Worm (Caenorhabditis elegans) whole organism, young adult: Measurements from ENCODE around the gene pqn-74.

Experiments used
- D2030.7 ChIP-seq: fragments of 200-800 bp; sonication (Bioruptor generic); IDR thresholded peaks from 2 replicates; pipeline ENCODE4 v1.3.6; 2022; ENCODE audit warnings: missing genetic modification reagents, missing genetic modification characterization, missing compliant biosample characterization
- F23B12.7 ChIP-seq: sonication (generic microtip); optimal IDR thresholded peaks from 2 replicates; lab custom pipeline; 2017; ENCODE audit warnings: missing genetic modification characterization, mild to moderate bottlenecking, missing compliant biosample characterization, antibody characterized with exemption, moderate library complexity; ENCODE audit not compliant: insufficient read depth
- F33H1.4 ChIP-seq: fragments of 200-800 bp; sonication (Bioruptor generic); IDR thresholded peaks from 2 replicates; pipeline ENCODE4 v1.3.6; 2022; ENCODE audit warnings: missing genetic modification reagents, missing genetic modification characterization, missing compliant biosample characterization
- F57A8.1 ChIP-seq: fragments of 200-800 bp; sonication (Bioruptor generic); optimal IDR thresholded peaks from 2 replicates; lab custom pipeline; 2018; ENCODE audit warnings: mild to moderate bottlenecking, missing genetic modification characterization, moderate library complexity, missing compliant biosample characterization
- F57C9.4 ChIP-seq: sonication (generic microtip); optimal IDR thresholded peaks from 2 replicates; lab custom pipeline; 2017; ENCODE audit warnings: mild to moderate bottlenecking, missing genetic modification characterization, missing compliant biosample characterization
- Y53G8AR.9 ChIP-seq: fragments of 200-800 bp; sonication (Bioruptor generic); conservative IDR thresholded peaks from 2 replicates; pipeline ENCODE4 v1.3.6; 2022; ENCODE audit warnings: missing genetic modification reagents, missing genetic modification characterization, missing compliant biosample characterization
- Y56A3A.18 ChIP-seq: fragments of 200-800 bp; sonication (Bioruptor generic); IDR thresholded peaks from 2 replicates; pipeline ENCODE4 v1.3.6; 2022; ENCODE audit warnings: missing genetic modification reagents, missing genetic modification characterization, missing compliant biosample characterization
- Y95B8A.8 ChIP-seq: fragments of 200-800 bp; sonication (Bioruptor generic); IDR thresholded peaks from 2 replicates; pipeline ENCODE4 v1.3.6; 2022; ENCODE audit warnings: missing genetic modification reagents, missing genetic modification characterization, missing compliant biosample characterization
- ZK185.1 ChIP-seq: sonication (generic microtip); optimal IDR thresholded peaks from 2 replicates; lab custom pipeline; 2016; ENCODE audit warnings: mild to moderate bottlenecking, missing genetic modification characterization, missing compliant biosample characterization; ENCODE audit not compliant: poor library complexity, severe bottlenecking
- attf-6 ChIP-seq: fragments of 200-800 bp; sonication (Bioruptor generic); IDR thresholded peaks from 2 replicates; pipeline ENCODE4 v1.3.6; 2022; ENCODE audit warnings: missing genetic modification reagents, missing genetic modification characterization, missing compliant biosample characterization
- ccch-3 ChIP-seq: fragments of 200-800 bp; sonication (Bioruptor generic); optimal IDR thresholded peaks from 2 replicates; lab custom pipeline; 2018; ENCODE audit warnings: mild to moderate bottlenecking, missing genetic modification characterization, missing compliant biosample characterization
- ceh-100 ChIP-seq: fragments of 200-800 bp; sonication (Bioruptor generic); IDR thresholded peaks from 2 replicates; pipeline ENCODE4 v1.3.6; 2022; ENCODE audit warnings: missing genetic modification reagents, missing genetic modification characterization, missing compliant biosample characterization
- ceh-91 ChIP-seq: fragments of 200-800 bp; sonication (Bioruptor generic); IDR thresholded peaks from 2 replicates; pipeline ENCODE4 v1.3.6; 2022; ENCODE audit warnings: missing genetic modification reagents, missing genetic modification characterization, missing compliant biosample characterization
- die-1 ChIP-seq: sonication (generic microtip); optimal IDR thresholded peaks from 2 replicates; lab custom pipeline; 2016; ENCODE audit warnings: missing genotype, mild to moderate bottlenecking, missing genetic modification characterization, missing compliant biosample characterization
- dox-1 ChIP-seq: fragments of 200-800 bp; sonication (Bioruptor generic); IDR thresholded peaks from 2 replicates; pipeline ENCODE4 v1.3.6; 2022; ENCODE audit warnings: missing genetic modification reagents, missing genetic modification characterization, missing compliant biosample characterization
- egl-18 ChIP-seq: fragments of 200-800 bp; sonication (Bioruptor generic); IDR thresholded peaks from 2 replicates; pipeline ENCODE4 v1.3.6; 2022; ENCODE audit warnings: missing genetic modification reagents, missing genetic modification characterization, missing compliant biosample characterization
- egrh-3 ChIP-seq: fragments of 200-800 bp; sonication (Bioruptor generic); IDR thresholded peaks from 2 replicates; pipeline ENCODE4 v1.3.6; 2022; ENCODE audit warnings: missing genetic modification reagents, missing genetic modification characterization, missing compliant biosample characterization
- ekl-4 ChIP-seq: fragments of 200-800 bp; sonication (Bioruptor generic); IDR thresholded peaks from 2 replicates; pipeline ENCODE4 v1.3.6; 2022; ENCODE audit warnings: missing genetic modification reagents, missing genetic modification characterization, missing compliant biosample characterization
- him-1 ChIP-seq: sonication (generic microtip); optimal IDR thresholded peaks from 2 replicates; lab custom pipeline; 2016; ENCODE audit warnings: missing genotype, missing genetic modification reagents, missing genetic modification characterization, missing compliant biosample characterization
- hlh-12 ChIP-seq: sonication (generic microtip); optimal IDR thresholded peaks from 2 replicates; lab custom pipeline; 2016; ENCODE audit warnings: missing genetic modification characterization, missing compliant biosample characterization
- lag-1 ChIP-seq: fragments of 200-800 bp; sonication (Bioruptor generic); IDR thresholded peaks from 2 replicates; pipeline ENCODE4 v1.3.6; 2022; ENCODE audit warnings: missing genetic modification reagents, missing genetic modification characterization, missing compliant biosample characterization
- lin-35 ChIP-seq, 3 experiments: fragments of 150-350 bp in 2 of 3; sonication (generic microtip) in 1 of 3; optimal IDR thresholded peaks; 2 replicates each; lab custom pipeline; 2014 to 2018; ENCODE audit warnings: missing biosample characterization in 3 of 3, missing genetic modification characterization in 3 of 3, missing genetic modification reagents in 3 of 3
- lsl-1 ChIP-seq: fragments of 200-800 bp; sonication (Bioruptor generic); optimal IDR thresholded peaks from 2 replicates; lab custom pipeline; 2018; ENCODE audit warnings: mild to moderate bottlenecking, missing genetic modification characterization, moderate library complexity, missing compliant biosample characterization
- madf-6 ChIP-seq: fragments of 200-800 bp; sonication (Bioruptor generic); IDR thresholded peaks from 2 replicates; pipeline ENCODE4 v1.3.6; 2022; ENCODE audit warnings: missing genetic modification reagents, missing genetic modification characterization, missing compliant biosample characterization
- madf-8 ChIP-seq: fragments of 200-800 bp; sonication (Bioruptor generic); conservative IDR thresholded peaks from 2 replicates; pipeline ENCODE4 v1.3.6; 2022; ENCODE audit warnings: missing genetic modification reagents, missing genetic modification characterization, missing compliant biosample characterization
- nfya-1 ChIP-seq: sonication (generic microtip); optimal IDR thresholded peaks from 2 replicates; lab custom pipeline; 2017; ENCODE audit warnings: antibody characterized with exemption, missing compliant biosample characterization, missing genetic modification characterization, borderline replicate concordance; ENCODE audit not compliant: insufficient read depth
- nfya-2 ChIP-seq: fragments of 200-800 bp; sonication (Bioruptor generic); IDR thresholded peaks from 2 replicates; pipeline ENCODE4 v1.3.6; 2022; ENCODE audit warnings: missing genetic modification reagents, missing genetic modification characterization, missing compliant biosample characterization
- nhr-179 ChIP-seq: sonication (generic microtip); optimal IDR thresholded peaks from 2 replicates; lab custom pipeline; 2016; ENCODE audit warnings: mild to moderate bottlenecking, missing genetic modification characterization, missing compliant biosample characterization
- nhr-80 ChIP-seq: sonication (generic microtip); optimal IDR thresholded peaks from 2 replicates; lab custom pipeline; 2016; ENCODE audit warnings: missing genetic modification characterization, missing compliant biosample characterization
- nhr-90 ChIP-seq: sonication (generic microtip); optimal IDR thresholded peaks from 2 replicates; lab custom pipeline; 2016; ENCODE audit warnings: missing genotype, mild to moderate bottlenecking, missing genetic modification characterization, missing compliant biosample characterization
- pha-4 ChIP-seq: fragments of 150-350 bp; sonication (generic microtip); optimal IDR thresholded peaks from 2 replicates; lab custom pipeline; 2014; ENCODE audit warnings: missing biosample characterization, missing genetic modification reagents, missing genetic modification characterization
- repo-1 ChIP-seq: sonication (generic microtip); optimal IDR thresholded peaks from 2 replicates; lab custom pipeline; 2017; ENCODE audit warnings: mild to moderate bottlenecking, missing genetic modification characterization, missing compliant biosample characterization
- sdz-38 ChIP-seq: sonication (generic microtip); optimal IDR thresholded peaks from 2 replicates; lab custom pipeline; 2016; ENCODE audit warnings: missing genotype, missing genetic modification characterization, missing compliant biosample characterization
- snpc-1.1 ChIP-seq: sonication (generic microtip); optimal IDR thresholded peaks from 2 replicates; lab custom pipeline; 2017; ENCODE audit warnings: missing genetic modification characterization, mild to moderate bottlenecking, missing compliant biosample characterization, antibody characterized with exemption, moderate library complexity, missing genotype, missing genetic modification reagents; ENCODE audit not compliant: insufficient read depth
- snpc-3.4 ChIP-seq: sonication (generic microtip); optimal IDR thresholded peaks from 2 replicates; lab custom pipeline; 2017; ENCODE audit warnings: missing genetic modification characterization, mild to moderate bottlenecking, missing compliant biosample characterization, antibody characterized with exemption, moderate library complexity, missing genotype, missing genetic modification reagents
- snpc-4 ChIP-seq, 5 experiments: fragments of 150-350 bp in 1 of 5; sonication (generic microtip) in 4 of 5; optimal IDR thresholded peaks; 2 replicates each; lab custom pipeline; 2014 to 2018; ENCODE audit warnings: missing genetic modification characterization in 5 of 5, missing biosample characterization in 3 of 5, antibody characterized with exemption in 2 of 5, mild to moderate bottlenecking in 2 of 5, missing compliant biosample characterization in 2 of 5, missing genotype in 2 of 5, moderate library complexity in 2 of 5, missing genetic modification reagents in 1 of 5
- sptf-2 ChIP-seq: fragments of 200-800 bp; sonication (Bioruptor generic); optimal IDR thresholded peaks from 2 replicates; lab custom pipeline; 2018; ENCODE audit warnings: mild to moderate bottlenecking, missing genetic modification characterization, missing compliant biosample characterization
- tbx-9 ChIP-seq: sonication (generic microtip); optimal IDR thresholded peaks from 2 replicates; lab custom pipeline; 2016; ENCODE audit warnings: borderline replicate concordance, missing genetic modification characterization, inconsistent platforms, missing compliant biosample characterization
- zim-3 ChIP-seq: sonication (generic microtip); optimal IDR thresholded peaks from 2 replicates; lab custom pipeline; 2017; ENCODE audit warnings: mild to moderate bottlenecking, missing genetic modification characterization, moderate library complexity, missing compliant biosample characterization
- ztf-18 ChIP-seq: sonication (generic microtip); optimal IDR thresholded peaks from 2 replicates; lab custom pipeline; 2016; ENCODE audit warnings: missing genotype, mild to moderate bottlenecking, missing genetic modification characterization, missing compliant biosample characterization
- ztf-28 ChIP-seq: fragments of 200-800 bp; sonication (Bioruptor generic); IDR thresholded peaks from 2 replicates; pipeline ENCODE4 v1.3.6; 2022; ENCODE audit warnings: missing genetic modification reagents, missing genetic modification characterization, missing compliant biosample characterization
- ztf-6 ChIP-seq: fragments of 200-800 bp; sonication (Bioruptor generic); IDR thresholded peaks from 2 replicates; pipeline ENCODE4 v1.3.6; 2022; ENCODE audit warnings: missing genetic modification reagents, missing genetic modification characterization, missing compliant biosample characterization

pqn-74 gene

DNA sequence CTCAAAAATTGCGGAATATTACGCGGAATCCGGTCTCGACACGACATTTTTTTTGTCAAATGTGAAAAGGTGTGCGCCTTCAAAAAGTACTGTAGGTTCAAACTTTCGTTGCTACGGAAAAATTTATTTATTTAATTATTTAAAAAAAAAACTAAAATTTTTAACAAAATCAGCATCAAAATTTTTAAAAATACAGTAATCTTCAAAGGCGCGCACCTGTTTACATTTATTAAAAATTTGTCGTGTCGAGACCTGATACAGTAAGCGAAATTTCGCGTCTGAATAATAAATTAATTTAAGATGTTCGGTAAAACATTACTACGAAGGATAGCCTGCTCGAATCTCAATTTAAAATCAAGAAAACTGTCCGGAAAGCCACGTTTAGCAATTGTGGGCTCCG is 40.5 kb upstream of the pqn-74 start, which contains the start of gene Y62E10A.6:
Gene Y62E10A.6, plus strand, starts transcription at position 301 of the 400 bp plus-strand sequence.
- TF ChIP-seq egl-18 (GFP tag; lab: Robert Waterston, UW) (no peak), lag-1 (no peak), repo-1 (tag; lab: Kevin White, UChicago) (no peak), Y53G8AR.9 (GFP tag; lab: Robert Waterston, UW) (no peak), D2030.7 (GFP tag; lab: Robert Waterston, UW) (no peak), lin-35 (GFP tag; optimal IDR thresholded peaks at IDR 0.05; lab: Kevin White, UChicago) (no peak), Y95B8A.8 (no peak), ztf-28 (GFP tag; lab: Robert Waterston, UW) (no peak), ztf-18 (tag; lab: Kevin White, UChicago) (peak; percentile 14), ztf-6 (no peak), snpc-3.4 (tag; lab: Kevin White, UChicago) (no peak), ceh-91 (GFP tag; lab: Robert Waterston, UW) (no peak), F57A8.1 (GFP tag; lab: Kevin White, UChicago) (no peak), dox-1 (no peak), lsl-1 (peak; percentile 6), nhr-80 (no peak)

DNA sequence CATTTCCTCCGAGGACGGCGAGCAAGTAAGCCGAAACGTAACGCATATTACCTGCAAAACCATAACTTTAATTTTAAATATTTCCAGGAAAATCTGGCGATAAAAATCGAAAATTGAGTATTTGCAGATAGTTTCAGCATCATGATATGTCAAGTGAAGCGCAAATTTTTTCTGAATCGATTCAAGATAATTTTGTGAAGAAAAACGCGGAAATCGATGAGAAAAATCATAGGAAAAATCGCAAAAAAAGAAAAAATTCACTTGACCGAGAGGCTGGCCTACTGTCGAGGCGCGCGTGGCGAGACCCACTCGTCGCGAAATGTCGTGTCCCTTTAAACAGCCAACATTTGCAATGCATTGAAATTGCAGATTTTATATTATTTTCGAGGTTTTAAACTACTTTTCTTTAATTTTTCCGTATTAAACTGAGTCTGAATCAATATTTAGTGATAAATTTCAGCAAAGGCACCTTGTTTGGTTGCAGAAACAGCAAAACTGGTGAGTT is 39.1 kb upstream of the pqn-74 start, which contains the start of the genes rla-2, popl-7 and Y62E10A.24:
Gene rla-2, minus strand, starts transcription at position 51 of the 505 bp plus-strand sequence.
Gene popl-7, plus strand, starts transcription at position 455 of the 505 bp plus-strand sequence.
Gene Y62E10A.24, plus strand, starts transcription at position 476 of the 505 bp plus-strand sequence.
- peak; percentile 12; the same call in 1 of the 2 replicates for TF ChIP-seq madf-6 (GFP tag; lab: Robert Waterston, UW)
- no peak for TF ChIP-seq snpc-4 (GFP tag; optimal IDR thresholded peaks at IDR 0.05; lab: Kevin White, UChicago)
- peak in 1 of 4 experiments; percentile 3 for TF ChIP-seq snpc-4 (tag; optimal IDR thresholded peaks at IDR 0.05; lab: Kevin White, UChicago)
- no peak for TF ChIP-seq egrh-3 (GFP tag; lab: Robert Waterston, UW)
- TF ChIP-seq F23B12.7 (tag; lab: Kevin White, UChicago): peak; percentile 27
- TF ChIP-seq F33H1.4 (GFP tag; lab: Robert Waterston, UW): peak; percentile 79
- no peak for TF ChIP-seq attf-6 (GFP tag; lab: Robert Waterston, UW)
- no peak for TF ChIP-seq him-1 (tag; lab: Kevin White, UChicago)

ce11 chrIV:13369120-13369842 is 38.1 kb upstream of the pqn-74 start, which contains the start of gene agt-1:
Gene agt-1, minus strand, starts transcription at chrIV:13369412.
- TF ChIP-seq him-1 (tag; lab: Kevin White, UChicago) (no peak), pha-4 (tag; lab: Kevin White, UChicago) (no peak), Y53G8AR.9 (GFP tag; lab: Robert Waterston, UW) (0 out of 2 replicates have a peak, but pooled peaks have one; percentile 74), snpc-1.1 (tag; lab: Kevin White, UChicago) (no peak), nfya-1 (tag; lab: Kevin White, UChicago) (no peak), nfya-2 (no peak), ztf-28 (GFP tag; lab: Robert Waterston, UW) (no peak), sptf-2 (GFP tag; lab: Kevin White, UChicago) (no peak), tbx-9 (tag; lab: Kevin White, UChicago) (no peak), ekl-4 (GFP tag; lab: Robert Waterston, UW) (peak; percentile 87), zim-3 (no peak), die-1 (tag; lab: Kevin White, UChicago) (no peak), Y56A3A.18 (GFP tag; lab: Robert Waterston, UW) (peak; percentile 69), attf-6 (GFP tag; lab: Robert Waterston, UW) (peak; percentile 89), ZK185.1 (tag; lab: Kevin White, UChicago) (no peak), ceh-91 (GFP tag; lab: Robert Waterston, UW) (no peak), hlh-12 (tag; lab: Kevin White, UChicago) (no peak), ceh-100 (no peak), F23B12.7 (tag; lab: Kevin White, UChicago) (no peak), madf-8 (GFP tag; lab: Robert Waterston, UW) (no peak), sdz-38 (tag; lab: Kevin White, UChicago) (no peak), nhr-90 (tag; lab: Kevin White, UChicago) (no peak), F57C9.4 (no peak), ccch-3 (GFP tag; lab: Kevin White, UChicago) (no peak), nhr-179 (tag; lab: Kevin White, UChicago) (no peak)
